Comparison of ENCODE assay signal across 1 fruit fly cellular context in the genomic region with DNA sequence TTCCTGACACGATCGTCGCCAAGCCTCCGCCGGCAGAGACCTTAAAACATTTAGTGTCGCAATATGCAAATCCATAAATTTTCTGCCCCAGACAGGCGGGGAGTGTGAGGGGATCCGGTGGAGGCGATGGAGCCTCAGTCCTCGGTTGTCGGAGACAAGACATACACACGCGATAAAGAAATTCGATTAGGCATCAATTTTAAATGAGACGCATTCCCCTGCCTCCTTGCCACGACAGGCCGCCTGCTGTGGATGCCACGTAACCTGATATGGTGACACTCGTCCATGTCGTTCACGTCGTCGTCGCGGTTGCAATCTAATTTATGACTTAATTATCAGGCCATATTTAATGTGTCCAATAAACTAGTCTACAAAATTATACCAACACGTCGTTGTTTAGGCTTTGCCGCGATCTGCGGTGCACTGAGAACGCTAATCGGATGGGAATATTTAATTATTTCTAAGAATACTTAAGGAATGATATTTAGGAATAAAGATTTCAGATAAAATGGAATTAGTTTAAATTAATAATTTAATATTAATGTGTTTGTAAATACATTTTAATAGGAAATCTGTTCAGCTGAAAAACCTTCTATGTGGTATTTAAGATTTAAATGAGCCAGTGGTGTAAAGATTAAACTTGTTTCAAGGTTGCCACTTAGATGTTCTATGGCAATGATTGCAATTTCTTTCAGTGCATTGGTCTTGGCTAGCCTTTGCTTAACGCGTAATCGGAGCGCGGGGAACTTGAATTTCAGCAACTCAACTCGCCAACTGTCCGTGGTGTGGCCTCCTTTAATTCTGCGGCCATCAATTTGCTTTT.
TF ChIP-seq lines count a peak whose summit lies in the region.

No protein-coding gene starts in this region.

TF ChIP-seq in whole organism, embryonic, 481 proteins besides CTCF, POLR2A, EP300 and RAD21 (continued from another document):
- TF ChIP-seq CG32532 (GFP tag; IDR thresholded peaks at IDR 0.05; lab: Robert Waterston, UW), result 0 out of 2 replicates have a peak, but pooled peaks have one; percentile 6
- TF ChIP-seq CG3407 (GFP tag; optimal IDR thresholded peaks at IDR 0.05; lab: Kevin White, UChicago), result peak; percentile 49
- no peak for TF ChIP-seq sc (optimal IDR thresholded peaks at IDR 0.05; lab: Kevin White, UChicago)
- TF ChIP-seq sc (GFP tag; optimal IDR thresholded peaks at IDR 0.05; lab: Kevin White, UChicago), result peak; percentile 46
- peak; percentile 91 for TF ChIP-seq Ets65A (GFP tag; lab: Kevin White, UChicago)
TF ChIP-seq in whole organism, embryonic: peak in this region for 223.
